Fruit fly (Drosophila melanogaster): ENCODE data around the gene AspRS-m.

Gene AspRS-m

dm6 chr2L:16847948-16848347, 21.1 kb downstream of the AspRS-m start:
- TF ChIP-seq CG17801 (GFP tag; optimal IDR thresholded peaks at IDR 0.05; ENCODE audit: partially characterized antibody), result no peak

- no peak for TF ChIP-seq CG17801 (GFP tag; optimal IDR thresholded peaks at IDR 0.05; ENCODE audit: partially characterized antibody)
Measured at dm6 chr2L:16848670-16849069, 21.8 kb downstream of the AspRS-m start, which contains the start of gene CG13284. Gene CG13284 (minus strand): TSS chr2L:16848716.

dm6 chr2L:16850442-16850841, 23.6 kb downstream of the AspRS-m start:
- TF ChIP-seq CG17801 (GFP tag; optimal IDR thresholded peaks at IDR 0.05; ENCODE audit: partially characterized antibody), result no peak

dm6 chr2L:16852318-16852932, 25.5 kb downstream of the AspRS-m start, which contains the start of gene CG31810:
Gene CG31810 (minus strand): TSS chr2L:16852368.
- no peak for TF ChIP-seq CG17801 (GFP tag; optimal IDR thresholded peaks at IDR 0.05; ENCODE audit: partially characterized antibody)

- TF ChIP-seq CG17801 (GFP tag; optimal IDR thresholded peaks at IDR 0.05; ENCODE audit: partially characterized antibody), result no peak
Measured at dm6 chr2L:16857131-16857530, 30.3 kb downstream of the AspRS-m start.

dm6 chr2L:16857665-16858064, 30.8 kb downstream of the AspRS-m start:
- TF ChIP-seq CG17801 (GFP tag; optimal IDR thresholded peaks at IDR 0.05; ENCODE audit: partially characterized antibody), result no peak

dm6 chr2L:16858466-16859007, 31.7 kb downstream of the AspRS-m start, which contains the start of gene CG31809:
Gene CG31809 (minus strand): TSS chr2L:16858714.
- TF ChIP-seq CG17801 (GFP tag; optimal IDR thresholded peaks at IDR 0.05; ENCODE audit: partially characterized antibody), result no peak

dm6 chr2L:16859103-16859502, 32.2 kb downstream of the AspRS-m start:
- TF ChIP-seq CG17801 (GFP tag; optimal IDR thresholded peaks at IDR 0.05; ENCODE audit: partially characterized antibody), result no peak

dm6 chr2L:16859566-16859965, 32.7 kb downstream of the AspRS-m start:
- no peak for TF ChIP-seq CG17801 (GFP tag; optimal IDR thresholded peaks at IDR 0.05; ENCODE audit: partially characterized antibody)

dm6 chr2L:16861126-16861525, 34.2 kb downstream of the AspRS-m start, which contains the start of gene CG6012:
Gene CG6012 (minus strand): TSS chr2L:16861489.
- no peak for TF ChIP-seq CG17801 (GFP tag; optimal IDR thresholded peaks at IDR 0.05; ENCODE audit: partially characterized antibody)

dm6 chr2L:16862526-16862925, 35.6 kb downstream of the AspRS-m start:
- TF ChIP-seq CG17801 (GFP tag; optimal IDR thresholded peaks at IDR 0.05; ENCODE audit: partially characterized antibody), result no peak

- TF ChIP-seq CG17801 (GFP tag; optimal IDR thresholded peaks at IDR 0.05; ENCODE audit: partially characterized antibody), result no peak
Measured at dm6 chr2L:16868897-16869324, 42.0 kb downstream of the AspRS-m start.

dm6 chr2L:16874924-16875323, 48.0 kb downstream of the AspRS-m start:
- no peak for TF ChIP-seq CG17801 (GFP tag; optimal IDR thresholded peaks at IDR 0.05; ENCODE audit: partially characterized antibody)

dm6 chr2L:16876555-16876954, 49.7 kb downstream of the AspRS-m start:
- TF ChIP-seq CG17801 (GFP tag; optimal IDR thresholded peaks at IDR 0.05; ENCODE audit: partially characterized antibody), result no peak

- TF ChIP-seq CG17801 (GFP tag; optimal IDR thresholded peaks at IDR 0.05; ENCODE audit: partially characterized antibody), result no peak
Measured at dm6 chr2L:16877678-16878077, 50.8 kb downstream of the AspRS-m start.

- no peak for TF ChIP-seq CG17801 (GFP tag; optimal IDR thresholded peaks at IDR 0.05; ENCODE audit: partially characterized antibody)
Measured at dm6 chr2L:16879288-16879687, 52.4 kb downstream of the AspRS-m start, which contains the start of the genes CG32832, CG31743 and CG34313. Gene CG32832 (minus strand): TSS chr2L:16879290. Gene CG31743 (plus strand): TSS chr2L:16879517. Gene CG34313 (plus strand): TSS chr2L:16879517.

Measured in ovary, adult (tissue).